Worm (Caenorhabditis elegans): ENCODE results near the gene mlc-4.

mlc-4 gene

ce11 chrIII:3414412-3414811 is 20.8 kb upstream of the mlc-4 start:
- no peak for TF ChIP-seq ceh-82 (tag; optimal IDR thresholded peaks at IDR 0.05)
- TF ChIP-seq ztf-11 (tag; optimal IDR thresholded peaks at IDR 0.05) = no peak
- no peak for TF ChIP-seq mdl-1 (tag; optimal IDR thresholded peaks at IDR 0.05)
- no peak for TF ChIP-seq Y55F3AM.14 (GFP tag; optimal IDR thresholded peaks at IDR 0.05)
- TF ChIP-seq sma-9 (GFP tag; optimal IDR thresholded peaks at IDR 0.05) = no peak
- TF ChIP-seq sma-9 (tag; optimal IDR thresholded peaks at IDR 0.05) = no peak
- no peak for TF ChIP-seq crh-2 (tag; optimal IDR thresholded peaks at IDR 0.05)
- TF ChIP-seq alr-1 (tag; optimal IDR thresholded peaks at IDR 0.05) = no peak
- no peak for TF ChIP-seq nhr-21 (tag; optimal IDR thresholded peaks at IDR 0.05)
- TF ChIP-seq unc-55 (GFP tag; optimal IDR thresholded peaks at IDR 0.05) = no peak
- no peak for TF ChIP-seq nhr-23 (tag; optimal IDR thresholded peaks at IDR 0.05)

ce11 chrIII:3413437-3413836 is 19.9 kb upstream of the mlc-4 start:
- TF ChIP-seq fos-1 (tag; optimal IDR thresholded peaks at IDR 0.05) (no peak), nhr-10 (tag; optimal IDR thresholded peaks at IDR 0.05) (no peak), ceh-16 (tag; optimal IDR thresholded peaks at IDR 0.05) (no peak), ZK546.5 (tag; optimal IDR thresholded peaks at IDR 0.05) (no peak), C34F6.9 (tag; optimal IDR thresholded peaks at IDR 0.05) (no peak), egl-27 (tag; optimal IDR thresholded peaks at IDR 0.05) (no peak), nhr-6 (tag; optimal IDR thresholded peaks at IDR 0.05) (no peak), lin-11 (tag; optimal IDR thresholded peaks at IDR 0.05) (no peak), sem-4 (tag; optimal IDR thresholded peaks at IDR 0.05) (no peak), mdl-1 (tag; optimal IDR thresholded peaks at IDR 0.05) (no peak), nhr-129 (tag; optimal IDR thresholded peaks at IDR 0.05) (no peak)

- no peak for TF ChIP-seq lin-39 (tag; optimal IDR thresholded peaks at IDR 0.05)
- TF ChIP-seq lin-13 (GFP tag; optimal IDR thresholded peaks at IDR 0.05) = no peak
- no peak for TF ChIP-seq nhr-11 (tag; optimal IDR thresholded peaks at IDR 0.05)
- no peak for TF ChIP-seq alr-1 (tag; optimal IDR thresholded peaks at IDR 0.05)
- TF ChIP-seq Y55F3AM.14 (GFP tag; optimal IDR thresholded peaks at IDR 0.05) = no peak
- no peak for TF ChIP-seq nhr-6 (tag; optimal IDR thresholded peaks at IDR 0.05)
- TF ChIP-seq sma-3 (GFP tag; optimal IDR thresholded peaks at IDR 0.05) = no peak
- TF ChIP-seq sma-9 (GFP tag; optimal IDR thresholded peaks at IDR 0.05) = no peak
- no peak for TF ChIP-seq sma-9 (tag; optimal IDR thresholded peaks at IDR 0.05)
- no peak for TF ChIP-seq ztf-4 (tag; optimal IDR thresholded peaks at IDR 0.05)
- no peak for TF ChIP-seq peb-1 (tag; optimal IDR thresholded peaks at IDR 0.05)
- TF ChIP-seq unc-39 (tag; optimal IDR thresholded peaks at IDR 0.05) = no peak
- TF ChIP-seq gmeb-1 (tag; optimal IDR thresholded peaks at IDR 0.05) = no peak
- TF ChIP-seq crh-2 (tag; optimal IDR thresholded peaks at IDR 0.05) = no peak
- TF ChIP-seq mdl-1 (tag; optimal IDR thresholded peaks at IDR 0.05) = no peak
Observed at ce11 chrIII:3405535-3405934, 11.9 kb upstream of the mlc-4 start, which contains the start of gene golg-4. TSS of gene golg-4 (plus strand) at chrIII:3405568.

- no peak for TF ChIP-seq Y55F3AM.14 (GFP tag; optimal IDR thresholded peaks at IDR 0.05)
- peak; percentile 91 for TF ChIP-seq crh-2 (tag; optimal IDR thresholded peaks at IDR 0.05)
- no peak for TF ChIP-seq elt-3 (tag; optimal IDR thresholded peaks at IDR 0.05)
- TF ChIP-seq gmeb-1 (tag; optimal IDR thresholded peaks at IDR 0.05) = peak; percentile 52
- no peak for TF ChIP-seq unc-39 (tag; optimal IDR thresholded peaks at IDR 0.05)
- no peak for TF ChIP-seq ztf-11 (tag; optimal IDR thresholded peaks at IDR 0.05)
- peak; percentile 62 for TF ChIP-seq fos-1 (tag; optimal IDR thresholded peaks at IDR 0.05)
- no peak for TF ChIP-seq nhr-11 (tag; optimal IDR thresholded peaks at IDR 0.05)
- TF ChIP-seq skn-1 (tag; optimal IDR thresholded peaks at IDR 0.05) = no peak
- no peak for TF ChIP-seq peb-1 (tag; optimal IDR thresholded peaks at IDR 0.05)
- TF ChIP-seq lin-11 (tag; optimal IDR thresholded peaks at IDR 0.05) = peak; percentile 23
- no peak for TF ChIP-seq sma-3 (GFP tag; optimal IDR thresholded peaks at IDR 0.05)
- TF ChIP-seq ztf-4 (tag; optimal IDR thresholded peaks at IDR 0.05) = no peak
- TF ChIP-seq ceh-16 (tag; optimal IDR thresholded peaks at IDR 0.05) = no peak
- no peak for TF ChIP-seq nhr-6 (tag; optimal IDR thresholded peaks at IDR 0.05)
- TF ChIP-seq unc-55 (GFP tag; optimal IDR thresholded peaks at IDR 0.05) = peak; percentile 71
- no peak for TF ChIP-seq nhr-12 (tag; optimal IDR thresholded peaks at IDR 0.05)
- TF ChIP-seq nhr-25 (tag; optimal IDR thresholded peaks at IDR 0.05) = peak; percentile 32
- TF ChIP-seq nhr-77 (tag; optimal IDR thresholded peaks at IDR 0.05) = no peak
- TF ChIP-seq nhr-129 (tag; optimal IDR thresholded peaks at IDR 0.05) = peak; percentile 51
- TF ChIP-seq zag-1 (tag; optimal IDR thresholded peaks at IDR 0.05) = no peak
- no peak for TF ChIP-seq nhr-10 (tag; optimal IDR thresholded peaks at IDR 0.05)
- TF ChIP-seq ama-1 (optimal IDR thresholded peaks at IDR 0.05) = peak; percentile 11
- TF ChIP-seq ZK546.5 (tag; optimal IDR thresholded peaks at IDR 0.05) = no peak
- no peak for TF ChIP-seq sem-4 (tag; optimal IDR thresholded peaks at IDR 0.05)
- peak in 1 of 2 experiments; percentile 73 for TF ChIP-seq lsy-2 (tag; optimal IDR thresholded peaks at IDR 0.05)
- TF ChIP-seq F13H6.1 (tag; optimal IDR thresholded peaks at IDR 0.05) = peak; percentile 26
- TF ChIP-seq mab-5 (tag; optimal IDR thresholded peaks at IDR 0.05) = no peak
- TF ChIP-seq snpc-4 (tag; optimal IDR thresholded peaks at IDR 0.05) = no peak
- TF ChIP-seq dmd-4 (tag; optimal IDR thresholded peaks at IDR 0.05) = no peak
- TF ChIP-seq ztf-1 (GFP tag; conservative IDR thresholded peaks at IDR 0.05) = no peak
- no peak for TF ChIP-seq aly-2 (tag; optimal IDR thresholded peaks at IDR 0.05)
- TF ChIP-seq ceh-82 (tag; optimal IDR thresholded peaks at IDR 0.05) = no peak
- TF ChIP-seq lin-13 (GFP tag; optimal IDR thresholded peaks at IDR 0.05) = peak; percentile 10
- TF ChIP-seq mbf-1 (tag; optimal IDR thresholded peaks at IDR 0.05) = no peak
- no peak for TF ChIP-seq egl-27 (tag; optimal IDR thresholded peaks at IDR 0.05)
- peak; percentile 80 for TF ChIP-seq R02D3.7 (tag; optimal IDR thresholded peaks at IDR 0.05)
- no peak for TF ChIP-seq nhr-237 (tag; optimal IDR thresholded peaks at IDR 0.05)
Observed at ce11 chrIII:3404354-3404913, 10.8 kb upstream of the mlc-4 start, which contains the start of the genes npp-9 and F59A2.5. TSS of gene npp-9 (minus strand) at chrIII:3404479. TSS of gene F59A2.5 (plus strand) at chrIII:3404863.

Data from whole organism, L2 larva.